Worm (Caenorhabditis elegans) whole organism, young adult: ENCODE results near the gene K02F6.7.

Source experiments
- B0336.3 ChIP-seq: fragments of 200-800 bp; sonication (Bioruptor generic); IDR thresholded peaks from 2 replicates; pipeline ENCODE4 v1.3.6; 2022; ENCODE audit warnings: missing genetic modification characterization, missing compliant biosample characterization
- C17E4.6 ChIP-seq: fragments of 200-800 bp; sonication (Bioruptor generic); IDR thresholded peaks from 2 replicates; pipeline ENCODE4 v1.3.6; 2022; ENCODE audit warnings: missing genetic modification reagents, missing genetic modification characterization, missing compliant biosample characterization
- F23B12.7 ChIP-seq: sonication (generic microtip); optimal IDR thresholded peaks from 2 replicates; lab custom pipeline; 2017; ENCODE audit warnings: missing genetic modification characterization, mild to moderate bottlenecking, missing compliant biosample characterization, antibody characterized with exemption, moderate library complexity; ENCODE audit not compliant: insufficient read depth
- F33H1.4 ChIP-seq: fragments of 200-800 bp; sonication (Bioruptor generic); IDR thresholded peaks from 2 replicates; pipeline ENCODE4 v1.3.6; 2022; ENCODE audit warnings: missing genetic modification reagents, missing genetic modification characterization, missing compliant biosample characterization
- F57C9.4 ChIP-seq: sonication (generic microtip); optimal IDR thresholded peaks from 2 replicates; lab custom pipeline; 2017; ENCODE audit warnings: mild to moderate bottlenecking, missing genetic modification characterization, missing compliant biosample characterization
- K12H6.12 ChIP-seq: fragments of 200-800 bp; sonication (Bioruptor generic); optimal IDR thresholded peaks from 2 replicates; lab custom pipeline; 2018; ENCODE audit warnings: mild to moderate bottlenecking, missing genetic modification characterization, missing compliant biosample characterization
- T07F8.4 ChIP-seq: sonication (generic microtip); optimal IDR thresholded peaks from 2 replicates; lab custom pipeline; 2016; ENCODE audit warnings: mild to moderate bottlenecking, missing genetic modification characterization, moderate library complexity, missing compliant biosample characterization
- T26A5.8 ChIP-seq: sonication (generic microtip); optimal IDR thresholded peaks from 2 replicates; lab custom pipeline; 2016; ENCODE audit warnings: missing genetic modification characterization, missing compliant biosample characterization
- Y53G8AR.9 ChIP-seq: fragments of 200-800 bp; sonication (Bioruptor generic); conservative IDR thresholded peaks from 2 replicates; pipeline ENCODE4 v1.3.6; 2022; ENCODE audit warnings: missing genetic modification reagents, missing genetic modification characterization, missing compliant biosample characterization
- Y56A3A.18 ChIP-seq: fragments of 200-800 bp; sonication (Bioruptor generic); IDR thresholded peaks from 2 replicates; pipeline ENCODE4 v1.3.6; 2022; ENCODE audit warnings: missing genetic modification reagents, missing genetic modification characterization, missing compliant biosample characterization
- Y79H2A.3 ChIP-seq: fragments of 200-800 bp; sonication (Bioruptor generic); conservative IDR thresholded peaks from 2 replicates; pipeline ENCODE4 v1.3.6; 2022; ENCODE audit warnings: missing genetic modification reagents, missing genetic modification characterization, missing compliant biosample characterization
- Y95B8A.8 ChIP-seq: fragments of 200-800 bp; sonication (Bioruptor generic); IDR thresholded peaks from 2 replicates; pipeline ENCODE4 v1.3.6; 2022; ENCODE audit warnings: missing genetic modification reagents, missing genetic modification characterization, missing compliant biosample characterization
- ZK185.1 ChIP-seq: sonication (generic microtip); optimal IDR thresholded peaks from 2 replicates; lab custom pipeline; 2016; ENCODE audit warnings: mild to moderate bottlenecking, missing genetic modification characterization, missing compliant biosample characterization; ENCODE audit not compliant: poor library complexity, severe bottlenecking
- ama-1 ChIP-seq, 3 experiments: fragments of 150-350 bp in 1 of 3; sonication (generic microtip) in 2 of 3; optimal IDR thresholded peaks; 2 replicates each; lab custom pipeline; 2014 to 2018; ENCODE audit warnings: missing biosample characterization in 2 of 3, missing genetic modification characterization in 2 of 3, missing genetic modification reagents in 2 of 3
- athp-1 ChIP-seq: sonication (generic microtip); optimal IDR thresholded peaks from 2 replicates; lab custom pipeline; 2017; ENCODE audit warnings: mild to moderate bottlenecking, missing genetic modification characterization, missing compliant biosample characterization
- attf-3 ChIP-seq: fragments of 200-800 bp; sonication (Bioruptor generic); conservative IDR thresholded peaks from 2 replicates; pipeline ENCODE4 v1.3.6; 2022; ENCODE audit warnings: missing genetic modification reagents, missing genetic modification characterization, missing compliant biosample characterization
- attf-5 ChIP-seq: fragments of 200-800 bp; sonication (Bioruptor generic); optimal IDR thresholded peaks from 2 replicates; lab custom pipeline; 2018; ENCODE audit warnings: mild to moderate bottlenecking, missing genetic modification characterization, missing compliant biosample characterization
- bed-2 ChIP-seq: fragments of 200-800 bp; sonication (Bioruptor generic); IDR thresholded peaks from 2 replicates; pipeline ENCODE4 v1.3.6; 2022; ENCODE audit warnings: missing genetic modification reagents, missing genetic modification characterization, missing compliant biosample characterization
- cebp-1 ChIP-seq, 2 experiments: fragments of 200-800 bp in 1 of 2; sonication (Bioruptor generic) in 1 of 2; sonication (generic microtip) in 1 of 2; IDR thresholded peaks in 1 of 2; optimal IDR thresholded peaks in 1 of 2; 2 replicates each; pipeline versions ENCODE4 v1.3.6 to Lab custom; 2017 to 2022; ENCODE audit warnings: missing compliant biosample characterization in 2 of 2, missing genetic modification characterization in 2 of 2, mild to moderate bottlenecking in 1 of 2, missing genetic modification reagents in 1 of 2, moderate library complexity in 1 of 2
- cebp-2 ChIP-seq: fragments of 200-800 bp; sonication (Bioruptor generic); IDR thresholded peaks from 2 replicates; pipeline ENCODE4 v1.3.6; 2022; ENCODE audit warnings: missing genetic modification characterization, missing compliant biosample characterization
- ceh-27 ChIP-seq: fragments of 200-800 bp; sonication (Bioruptor generic); optimal IDR thresholded peaks from 2 replicates; lab custom pipeline; 2018; ENCODE audit warnings: mild to moderate bottlenecking, missing genetic modification characterization, moderate library complexity, missing compliant biosample characterization
- ceh-79 ChIP-seq: sonication (generic microtip); optimal IDR thresholded peaks from 2 replicates; lab custom pipeline; 2017; ENCODE audit warnings: mild to moderate bottlenecking, missing genetic modification characterization, missing compliant biosample characterization
- chd-7 ChIP-seq: sonication (generic microtip); optimal IDR thresholded peaks from 2 replicates; lab custom pipeline; 2016; ENCODE audit warnings: mild to moderate bottlenecking, missing genetic modification characterization, moderate library complexity, missing compliant biosample characterization
- dpff-1 ChIP-seq: sonication (generic microtip); optimal IDR thresholded peaks from 2 replicates; lab custom pipeline; 2017; ENCODE audit warnings: mild to moderate bottlenecking, missing genetic modification characterization, missing compliant biosample characterization
- ets-4 ChIP-seq: fragments of 200-800 bp; sonication (Bioruptor generic); optimal IDR thresholded peaks from 2 replicates; lab custom pipeline; 2018; ENCODE audit warnings: mild to moderate bottlenecking, missing genetic modification characterization, missing compliant biosample characterization
- fkh-3 ChIP-seq: sonication (generic microtip); optimal IDR thresholded peaks from 2 replicates; lab custom pipeline; 2016; ENCODE audit warnings: mild to moderate bottlenecking, missing genetic modification characterization, missing compliant biosample characterization
- gei-17 ChIP-seq: fragments of 200-800 bp; sonication (Bioruptor generic); optimal IDR thresholded peaks from 2 replicates; lab custom pipeline; 2018; ENCODE audit warnings: mild to moderate bottlenecking, missing genetic modification characterization, missing compliant biosample characterization
- him-1 ChIP-seq: sonication (generic microtip); optimal IDR thresholded peaks from 2 replicates; lab custom pipeline; 2016; ENCODE audit warnings: missing genotype, missing genetic modification reagents, missing genetic modification characterization, missing compliant biosample characterization
- hlh-26 ChIP-seq: fragments of 200-800 bp; sonication (Bioruptor generic); conservative IDR thresholded peaks from 2 replicates; pipeline ENCODE4 v1.3.6; 2022; ENCODE audit warnings: missing genetic modification reagents, missing genetic modification characterization, missing compliant biosample characterization
- hmg-1.2 ChIP-seq: fragments of 200-800 bp; sonication (Bioruptor generic); IDR thresholded peaks from 2 replicates; pipeline ENCODE4 v1.3.6; 2022; ENCODE audit warnings: missing genetic modification reagents, missing genetic modification characterization, missing compliant biosample characterization
- let-526 ChIP-seq: fragments of 200-800 bp; sonication (Bioruptor generic); IDR thresholded peaks from 2 replicates; pipeline ENCODE4 v1.3.6; 2022; ENCODE audit warnings: missing genetic modification reagents, missing genetic modification characterization, missing compliant biosample characterization
- lin-26 ChIP-seq: fragments of 200-800 bp; sonication (Bioruptor generic); IDR thresholded peaks from 2 replicates; pipeline ENCODE4 v1.3.6; 2022; ENCODE audit warnings: missing genetic modification reagents, missing genetic modification characterization, missing compliant biosample characterization
- lin-35 ChIP-seq, 3 experiments: fragments of 150-350 bp in 2 of 3; sonication (generic microtip) in 1 of 3; optimal IDR thresholded peaks; 2 replicates each; lab custom pipeline; 2014 to 2018; ENCODE audit warnings: missing biosample characterization in 3 of 3, missing genetic modification characterization in 3 of 3, missing genetic modification reagents in 3 of 3
- lin-54 ChIP-seq: fragments of 200-800 bp; sonication (Bioruptor generic); optimal IDR thresholded peaks from 2 replicates; lab custom pipeline; 2018; ENCODE audit warnings: mild to moderate bottlenecking, missing genetic modification characterization, missing compliant biosample characterization
- lsy-27 ChIP-seq: sonication (generic microtip); optimal IDR thresholded peaks from 2 replicates; lab custom pipeline; 2017; ENCODE audit warnings: missing genetic modification characterization, mild to moderate bottlenecking, missing compliant biosample characterization, antibody characterized with exemption, missing genotype, borderline replicate concordance; ENCODE audit not compliant: insufficient read depth
- madf-10 ChIP-seq: sonication (generic microtip); optimal IDR thresholded peaks from 2 replicates; lab custom pipeline; 2016; ENCODE audit warnings: mild to moderate bottlenecking, missing genetic modification characterization, missing compliant biosample characterization
- madf-8 ChIP-seq: fragments of 200-800 bp; sonication (Bioruptor generic); conservative IDR thresholded peaks from 2 replicates; pipeline ENCODE4 v1.3.6; 2022; ENCODE audit warnings: missing genetic modification reagents, missing genetic modification characterization, missing compliant biosample characterization
- mxl-1 ChIP-seq: sonication (generic microtip); optimal IDR thresholded peaks from 2 replicates; lab custom pipeline; 2016; ENCODE audit warnings: missing genetic modification characterization, missing compliant biosample characterization
- nfyb-1 ChIP-seq: fragments of 200-800 bp; sonication (Bioruptor generic); IDR thresholded peaks from 2 replicates; pipeline ENCODE4 v1.3.6; 2022; ENCODE audit warnings: missing genetic modification reagents, missing genetic modification characterization, missing compliant biosample characterization
- nhr-27 ChIP-seq: fragments of 200-800 bp; sonication (Bioruptor generic); optimal IDR thresholded peaks from 2 replicates; lab custom pipeline; 2018; ENCODE audit warnings: mild to moderate bottlenecking, missing genetic modification characterization, moderate library complexity, missing compliant biosample characterization
- nhr-90 ChIP-seq: sonication (generic microtip); optimal IDR thresholded peaks from 2 replicates; lab custom pipeline; 2016; ENCODE audit warnings: missing genotype, mild to moderate bottlenecking, missing genetic modification characterization, missing compliant biosample characterization
- rcor-1 ChIP-seq: fragments of 200-800 bp; sonication (Bioruptor generic); IDR thresholded peaks from 2 replicates; pipeline ENCODE4 v1.3.6; 2022; ENCODE audit warnings: missing genetic modification reagents, missing genetic modification characterization, missing compliant biosample characterization
- sea-2 ChIP-seq: fragments of 200-800 bp; sonication (Bioruptor generic); IDR thresholded peaks from 2 replicates; pipeline ENCODE4 v1.3.6; 2022; ENCODE audit warnings: missing genetic modification characterization, missing compliant biosample characterization
- snpc-1.3 ChIP-seq: sonication (generic microtip); optimal IDR thresholded peaks from 2 replicates; lab custom pipeline; 2017; ENCODE audit warnings: missing genetic modification characterization, mild to moderate bottlenecking, missing compliant biosample characterization, antibody characterized with exemption, moderate library complexity, missing genotype, missing genetic modification reagents; ENCODE audit not compliant: insufficient read depth
- sptf-2 ChIP-seq: fragments of 200-800 bp; sonication (Bioruptor generic); optimal IDR thresholded peaks from 2 replicates; lab custom pipeline; 2018; ENCODE audit warnings: mild to moderate bottlenecking, missing genetic modification characterization, missing compliant biosample characterization
- ztf-22 ChIP-seq: fragments of 200-800 bp; sonication (Bioruptor generic); optimal IDR thresholded peaks from 2 replicates; lab custom pipeline; 2018; ENCODE audit warnings: mild to moderate bottlenecking, missing genetic modification characterization, moderate library complexity, missing compliant biosample characterization
- ztf-25 ChIP-seq: fragments of 200-800 bp; sonication (Bioruptor generic); IDR thresholded peaks from 2 replicates; pipeline ENCODE4 v1.3.6; 2022; ENCODE audit warnings: missing genetic modification reagents, missing genetic modification characterization, missing compliant biosample characterization
- ztf-6 ChIP-seq: fragments of 200-800 bp; sonication (Bioruptor generic); IDR thresholded peaks from 2 replicates; pipeline ENCODE4 v1.3.6; 2022; ENCODE audit warnings: missing genetic modification reagents, missing genetic modification characterization, missing compliant biosample characterization

The K02F6.7 gene

DNA sequence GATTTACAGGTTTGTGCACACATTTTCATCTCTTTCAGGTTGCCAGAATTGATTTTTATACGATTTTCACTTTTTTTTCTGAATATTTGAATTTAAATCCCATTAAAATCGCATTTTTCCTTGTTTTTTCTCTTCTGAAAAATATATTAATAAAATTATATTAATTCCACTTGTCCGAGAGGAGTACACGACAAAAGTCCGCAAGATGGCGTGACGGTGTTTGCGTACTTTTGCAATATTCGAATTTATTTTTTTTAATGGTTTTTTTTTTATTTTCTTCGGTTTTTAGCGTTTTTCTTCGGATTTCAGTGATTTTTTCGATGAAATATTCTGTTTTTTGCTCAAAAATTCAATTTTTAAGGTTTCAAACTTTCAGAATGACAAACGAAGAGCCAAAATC lies 27.2 kb upstream of the K02F6.7 start, which contains the start of gene usp-39 (continued):
- TF ChIP-seq nhr-27 (no peak), let-526 (no peak), ztf-6 (GFP tag; lab: Robert Waterston, UW) (no peak), T07F8.4 (tag; lab: Kevin White, UChicago) (no peak), Y56A3A.18 (GFP tag; lab: Robert Waterston, UW) (0 out of 2 replicates have a peak, but pooled peaks have one; percentile 60), C17E4.6 (no peak), madf-10 (tag; lab: Kevin White, UChicago) (no peak), F57C9.4 (tag; lab: Kevin White, UChicago) (no peak), sptf-2 (GFP tag; lab: Kevin White, UChicago) (no peak), him-1 (peak; percentile 25), B0336.3 (GFP tag; lab: Robert Waterston, UW) (0 out of 2 replicates have a peak, but pooled peaks have one; percentile 57), athp-1 (tag; lab: Kevin White, UChicago) (peak; percentile 47), snpc-1.3 (tag; lab: Kevin White, UChicago) (peak; percentile 66), hmg-1.2 (GFP tag; lab: Robert Waterston, UW) (no peak; the same call in none of the 2 replicates), ztf-25 (GFP tag; lab: Robert Waterston, UW) (no peak), cebp-1 (GFP tag; IDR thresholded peaks at IDR 0.05; lab: Robert Waterston, UW) (no peak), cebp-1 (tag; optimal IDR thresholded peaks at IDR 0.05; lab: Kevin White, UChicago) (peak; percentile 66), mxl-1 (tag; lab: Kevin White, UChicago) (no peak), ceh-79 (tag; lab: Kevin White, UChicago) (no peak), sea-2 (no peak), T26A5.8 (tag; lab: Kevin White, UChicago) (no peak), Y79H2A.3 (GFP tag; lab: Robert Waterston, UW) (no peak), chd-7 (no peak), lsy-27 (no peak), fkh-3 (no peak), lin-54 (GFP tag; lab: Kevin White, UChicago) (peak; percentile 84), ZK185.1 (tag; lab: Kevin White, UChicago) (no peak), rcor-1 (GFP tag; lab: Robert Waterston, UW) (peak; percentile 69), Y53G8AR.9 (GFP tag; lab: Robert Waterston, UW) (no peak), madf-8 (GFP tag; lab: Robert Waterston, UW) (peak; percentile 43), F23B12.7 (tag; lab: Kevin White, UChicago) (peak; percentile 88), lin-35 (GFP tag; optimal IDR thresholded peaks at IDR 0.05; lab: Kevin White, UChicago) (peak in 1 of 3 experiments; percentile 89), ceh-27 (GFP tag; lab: Kevin White, UChicago) (no peak), bed-2 (GFP tag; lab: Robert Waterston, UW) (no peak), Y95B8A.8 (no peak), ets-4 (GFP tag; lab: Kevin White, UChicago) (no peak), cebp-2 (no peak), gei-17 (GFP tag; lab: Kevin White, UChicago) (peak; percentile 39), nfyb-1 (GFP tag; lab: Robert Waterston, UW) (0 out of 2 replicates have a peak, but pooled peaks have one; percentile 36), F33H1.4 (GFP tag; lab: Robert Waterston, UW) (peak; percentile 53), ama-1 (optimal IDR thresholded peaks at IDR 0.05; lab: Kevin White, UChicago) (no peak), ama-1 (GFP tag; optimal IDR thresholded peaks at IDR 0.05; lab: Kevin White, UChicago) (no peak), ztf-22 (no peak), K12H6.12 (tag; lab: Kevin White, UChicago) (no peak), lin-26 (GFP tag; lab: Robert Waterston, UW) (no peak), attf-5 (GFP tag; lab: Kevin White, UChicago) (no peak), attf-3 (no peak), nhr-90 (tag; lab: Kevin White, UChicago) (no peak), dpff-1 (tag; lab: Kevin White, UChicago) (no peak), hlh-26 (GFP tag; lab: Robert Waterston, UW) (no peak)
